Worm (Caenorhabditis elegans): ENCODE results near the gene mlt-7.

mlt-7 gene

DNA sequence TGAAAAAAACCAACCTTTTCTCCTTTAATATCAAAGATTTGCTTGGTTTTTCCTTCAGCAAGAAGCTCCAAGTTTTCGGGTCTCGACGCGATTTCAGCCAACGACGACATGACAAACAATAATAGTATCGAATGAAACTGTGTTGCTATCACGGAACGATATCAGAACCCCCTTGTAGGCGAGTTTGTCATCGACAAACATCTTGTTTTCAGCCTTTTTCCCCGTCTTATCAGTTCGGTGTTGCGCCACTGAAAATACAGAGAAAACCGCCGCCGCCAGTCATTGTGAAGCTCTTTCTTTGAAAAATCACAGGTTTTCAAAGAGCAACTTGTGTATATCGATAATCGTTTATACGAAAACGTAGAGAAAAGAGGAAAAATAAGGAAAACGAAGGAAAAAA is 20.4 kb upstream of the mlt-7 start, which contains the start of gene paic-1 (continued):
- no peak for TF ChIP-seq mel-28 (tag; optimal IDR thresholded peaks at IDR 0.05; ENCODE audit: borderline replicate concordance)
- no peak for TF ChIP-seq Y56A3A.18 (GFP tag; IDR thresholded peaks at IDR 0.05)
- TF ChIP-seq cebp-1 (GFP tag; IDR thresholded peaks at IDR 0.05) = no peak
- TF ChIP-seq cebp-1 (tag; optimal IDR thresholded peaks at IDR 0.05) = peak; percentile 9
- TF ChIP-seq Y53F4B.3 (GFP tag; IDR thresholded peaks at IDR 0.05) = no peak
- TF ChIP-seq egrh-3 (GFP tag; IDR thresholded peaks at IDR 0.05) = no peak
- 0 out of 2 replicates have a peak, but pooled peaks have one; percentile 19 for TF ChIP-seq Y79H2A.3 (GFP tag; conservative IDR thresholded peaks at IDR 0.05)
- TF ChIP-seq madf-3 (GFP tag; IDR thresholded peaks at IDR 0.05) = 0 out of 2 replicates have a peak, but pooled peaks have one; percentile 11
- TF ChIP-seq lag-1 (GFP tag; IDR thresholded peaks at IDR 0.05) = no peak
- TF ChIP-seq K11D2.4 (GFP tag; IDR thresholded peaks at IDR 0.05) = no peak
- no peak for TF ChIP-seq F33H1.4 (GFP tag; IDR thresholded peaks at IDR 0.05)

DNA sequence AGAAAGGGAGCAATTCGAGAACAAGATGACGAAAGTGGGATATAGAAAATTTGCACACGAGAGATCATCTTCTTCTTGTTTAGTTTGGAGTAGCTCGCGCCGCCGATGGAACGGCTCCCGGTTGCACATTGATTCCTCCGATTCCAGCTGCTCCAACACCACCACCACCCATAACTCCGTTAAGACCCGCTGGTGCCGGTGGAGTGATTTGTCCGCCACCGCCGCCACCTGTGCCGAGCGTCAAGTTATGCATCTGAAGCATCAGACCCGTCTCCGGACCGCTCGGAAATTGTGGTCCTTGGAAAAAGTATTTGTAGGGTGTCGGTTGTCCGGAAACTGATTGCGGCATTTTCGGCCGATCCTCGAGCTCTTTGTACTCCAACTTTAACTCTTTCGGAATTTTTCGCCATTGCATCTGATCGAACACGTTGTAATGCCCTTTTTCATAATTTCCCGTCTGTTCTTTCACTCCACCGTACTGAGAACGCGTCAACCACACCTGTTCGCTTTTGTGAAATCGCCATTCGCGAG is 19.9 kb upstream of the mlt-7 start:
- TF ChIP-seq bed-1 (GFP tag; IDR thresholded peaks at IDR 0.05) = 0 out of 2 replicates have a peak, but pooled peaks have one; percentile 50
- no peak for TF ChIP-seq hsf-1 (GFP tag; IDR thresholded peaks at IDR 0.05)
- no peak for TF ChIP-seq let-526 (GFP tag; IDR thresholded peaks at IDR 0.05)
- no peak for TF ChIP-seq lin-40 (tag; optimal IDR thresholded peaks at IDR 0.05)
- 0 out of 2 replicates have a peak, but pooled peaks have one; percentile 68 for TF ChIP-seq madf-3 (GFP tag; IDR thresholded peaks at IDR 0.05)
- 0 out of 2 replicates have a peak, but pooled peaks have one; percentile 24 for TF ChIP-seq sea-2 (GFP tag; IDR thresholded peaks at IDR 0.05)
- peak; percentile 81 for TF ChIP-seq zfh-2 (GFP tag; conservative IDR thresholded peaks at IDR 0.05)

DNA sequence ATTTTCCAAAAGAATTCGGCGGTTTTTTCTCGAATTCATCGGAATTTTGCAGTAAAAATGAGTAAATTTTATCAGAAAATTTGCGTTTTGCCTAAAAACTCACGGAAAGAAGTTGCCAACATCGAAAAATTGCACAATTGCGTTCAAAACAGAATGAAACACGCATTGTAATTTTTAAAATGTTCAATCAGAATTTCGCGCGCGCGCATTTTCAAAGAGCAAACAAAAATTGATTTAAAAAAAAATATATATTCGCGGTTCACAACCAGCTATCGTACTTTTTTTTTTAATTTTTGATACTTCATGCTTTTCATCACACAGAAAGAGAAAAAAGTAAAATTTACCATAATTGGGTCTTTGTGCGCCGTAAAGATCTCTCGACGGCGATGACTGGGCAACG is 17.9 kb upstream of the mlt-7 start:
- TF ChIP-seq tlf-1 (GFP tag; optimal IDR thresholded peaks at IDR 0.05) (no peak), Y67H2A.10 (GFP tag; conservative IDR thresholded peaks at IDR 0.05) (no peak), T07F8.4 (tag; optimal IDR thresholded peaks at IDR 0.05) (no peak), F33H1.4 (GFP tag; IDR thresholded peaks at IDR 0.05) (peak; percentile 54), lin-54 (GFP tag; optimal IDR thresholded peaks at IDR 0.05) (peak; percentile 28), tbx-9 (tag; optimal IDR thresholded peaks at IDR 0.05; ENCODE audit: borderline replicate concordance) (no peak), lsl-1 (GFP tag; optimal IDR thresholded peaks at IDR 0.05) (peak; percentile 59), xnd-1 (tag; optimal IDR thresholded peaks at IDR 0.05) (peak; percentile 64), ceh-91 (GFP tag; IDR thresholded peaks at IDR 0.05) (peak; percentile 68), efl-1 (GFP tag; optimal IDR thresholded peaks at IDR 0.05) (peak; percentile 72), madf-6 (GFP tag; IDR thresholded peaks at IDR 0.05) (peak; percentile 88), madf-8 (GFP tag; conservative IDR thresholded peaks at IDR 0.05) (peak; percentile 76), D2030.7 (GFP tag; IDR thresholded peaks at IDR 0.05) (peak; percentile 29; the same call in 1 of the 2 replicates)

- TF ChIP-seq Y95B8A.8 (GFP tag; IDR thresholded peaks at IDR 0.05) (peak; percentile 70; the same call in 1 of the 2 replicates), bed-1 (GFP tag; IDR thresholded peaks at IDR 0.05) (no peak), cebp-1 (GFP tag; IDR thresholded peaks at IDR 0.05) (peak; percentile 11; the same call in 1 of the 2 replicates), cebp-1 (tag; optimal IDR thresholded peaks at IDR 0.05) (peak; percentile 94), athp-1 (tag; optimal IDR thresholded peaks at IDR 0.05) (peak; percentile 95), nhr-120 (GFP tag; IDR thresholded peaks at IDR 0.05) (no peak), dox-1 (GFP tag; IDR thresholded peaks at IDR 0.05) (peak; percentile 96), zfh-2 (GFP tag; conservative IDR thresholded peaks at IDR 0.05) (peak; percentile 100), K11D2.4 (GFP tag; IDR thresholded peaks at IDR 0.05) (peak; percentile 92), egrh-3 (GFP tag; IDR thresholded peaks at IDR 0.05) (peak; percentile 100), zim-3 (tag; optimal IDR thresholded peaks at IDR 0.05) (peak; percentile 65), madf-10 (tag; optimal IDR thresholded peaks at IDR 0.05) (peak; percentile 75), C17E4.6 (GFP tag; IDR thresholded peaks at IDR 0.05) (peak; percentile 66; the same call in 1 of the 2 replicates), lin-35 (GFP tag; optimal IDR thresholded peaks at IDR 0.05) (peak in 1 of 3 experiments; percentile 80), ztf-28 (GFP tag; IDR thresholded peaks at IDR 0.05) (no peak), bed-2 (GFP tag; IDR thresholded peaks at IDR 0.05) (0 out of 2 replicates have a peak, but pooled peaks have one; percentile 35), F37B4.10 (GFP tag; IDR thresholded peaks at IDR 0.05) (no peak), nfyb-1 (GFP tag; IDR thresholded peaks at IDR 0.05) (peak; percentile 97)
Measured at ce11 chrII:4376295-4377172, 16.3 kb upstream of the mlt-7 start, which contains the start of gene ntl-2. ntl-2 (minus strand) TSS chrII:4376465.

All from whole organism, young adult.